Worm (Caenorhabditis elegans) whole organism, L1 larva: ENCODE measurements around the gene F42A10.7.

ENCODE experiments used
- C34B4.2 ChIP-seq: sonication (generic microtip); optimal IDR thresholded peaks from 2 replicates; lab custom pipeline; 2017; ENCODE audit warnings: mild to moderate bottlenecking, missing genetic modification characterization, missing compliant biosample characterization
- aha-1 ChIP-seq: fragments of 150-350 bp; optimal IDR thresholded peaks from 2 replicates; lab custom pipeline; 2014; ENCODE audit warnings: missing biosample characterization, missing genetic modification characterization
- aly-2 ChIP-seq: fragments of 150-350 bp; optimal IDR thresholded peaks from 2 replicates; lab custom pipeline; 2014; ENCODE audit warnings: missing biosample characterization, missing genetic modification characterization
- blmp-1 ChIP-seq: fragments of 150-350 bp; optimal IDR thresholded peaks from 2 replicates; lab custom pipeline; 2014; ENCODE audit warnings: missing biosample characterization, missing genetic modification characterization
- ceh-82 ChIP-seq, 3 experiments: fragments of 150-350 bp in 1 of 3; sonication (generic microtip) in 2 of 3; optimal IDR thresholded peaks; 2 replicates each; lab custom pipeline; 2014 to 2017; ENCODE audit warnings: missing biosample characterization in 3 of 3, missing genetic modification characterization in 3 of 3
- ces-1 ChIP-seq: fragments of 150-350 bp; optimal IDR thresholded peaks from 2 replicates; lab custom pipeline; 2014; ENCODE audit warnings: missing biosample characterization, missing genetic modification reagents, missing genetic modification characterization
- dsc-1 ChIP-seq: sonication (generic microtip); optimal IDR thresholded peaks from 2 replicates; lab custom pipeline; 2016; ENCODE audit warnings: mild to moderate bottlenecking, missing genetic modification characterization, missing compliant biosample characterization
- efl-1 ChIP-seq, 4 experiments: fragments of 150-350 bp; optimal IDR thresholded peaks in 3 of 4; peaks in 1 of 4; 1 replicate in 1 of 4; 2 replicates in 3 of 4; lab custom pipeline; 2014; ENCODE audit warnings: missing biosample characterization in 2 of 4, missing genetic modification characterization in 2 of 4, missing genetic modification reagents in 2 of 4
- efl-3 ChIP-seq: fragments of 200-800 bp; sonication (Bioruptor generic); optimal IDR thresholded peaks from 2 replicates; lab custom pipeline; 2018; ENCODE audit warnings: mild to moderate bottlenecking, missing genetic modification characterization, missing compliant biosample characterization
- egl-27 ChIP-seq, 2 experiments: fragments of 150-350 bp in 1 of 2; sonication (generic microtip); optimal IDR thresholded peaks; 3 replicates each; lab custom pipeline; 2017 to 2018; ENCODE audit warnings: missing biosample characterization in 2 of 2, missing genetic modification characterization in 2 of 2, missing genetic modification reagents in 2 of 2
- elt-2 ChIP-seq: sonication (generic microtip); optimal IDR thresholded peaks from 2 replicates; lab custom pipeline; 2016; ENCODE audit warnings: missing genetic modification characterization, mild to moderate bottlenecking, inconsistent platforms, missing compliant biosample characterization, missing genetic modification reagents
- elt-3 ChIP-seq, 6 experiments: fragments of 150-350 bp in 1 of 6; sonication (generic microtip); optimal IDR thresholded peaks; 2 replicates each; lab custom pipeline; 2017 to 2018; ENCODE audit warnings: missing biosample characterization in 6 of 6, missing genetic modification characterization in 6 of 6, inconsistent platforms in 1 of 6
- ets-5 ChIP-seq: fragments of 200-800 bp; sonication (Bioruptor generic); IDR thresholded peaks from 2 replicates; pipeline ENCODE4 v1.3.6; 2022; ENCODE audit warnings: missing genetic modification characterization, missing compliant biosample characterization
- fkh-10 ChIP-seq: sonication (generic microtip); optimal IDR thresholded peaks from 2 replicates; lab custom pipeline; 2017; ENCODE audit warnings: missing biosample characterization, missing genetic modification reagents, missing genetic modification characterization
- fkh-4 ChIP-seq: sonication (generic microtip); optimal IDR thresholded peaks from 2 replicates; lab custom pipeline; 2016; ENCODE audit warnings: missing compliant biosample characterization, missing genetic modification characterization, borderline replicate concordance
- fkh-8 ChIP-seq: sonication (generic microtip); optimal IDR thresholded peaks from 2 replicates; lab custom pipeline; 2016; ENCODE audit warnings: mild to moderate bottlenecking, missing genetic modification characterization, missing compliant biosample characterization
- fos-1 ChIP-seq: fragments of 150-350 bp; optimal IDR thresholded peaks from 2 replicates; lab custom pipeline; 2014; ENCODE audit warnings: missing biosample characterization, missing genetic modification characterization
- grh-1 ChIP-seq: fragments of 200-800 bp; sonication (Bioruptor generic); IDR thresholded peaks from 2 replicates; pipeline ENCODE4 v1.3.6; 2022; ENCODE audit warnings: missing genetic modification reagents, missing genetic modification characterization, missing compliant biosample characterization
- isw-1 ChIP-seq: fragments of 200-800 bp; sonication (Bioruptor generic); IDR thresholded peaks from 2 replicates; pipeline ENCODE4 v1.3.6; 2022; ENCODE audit warnings: missing genetic modification characterization, missing compliant biosample characterization
- lin-14 ChIP-seq: fragments of 200-800 bp; sonication (Bioruptor generic); optimal IDR thresholded peaks from 2 replicates; lab custom pipeline; 2018; ENCODE audit warnings: mild to moderate bottlenecking, missing genetic modification characterization, moderate library complexity, missing compliant biosample characterization
- lin-15B ChIP-seq: fragments of 150-350 bp; sonication (generic microtip); optimal IDR thresholded peaks from 3 replicates; lab custom pipeline; 2014; ENCODE audit warnings: missing biosample characterization, missing genetic modification characterization
- lin-35 ChIP-seq, 2 experiments: fragments of 150-350 bp; optimal IDR thresholded peaks; 2 replicates each; lab custom pipeline; 2014; ENCODE audit warnings: missing biosample characterization in 2 of 2, missing genetic modification characterization in 2 of 2, missing genetic modification reagents in 2 of 2
- lir-3 ChIP-seq: sonication (generic microtip); optimal IDR thresholded peaks from 2 replicates; lab custom pipeline; 2016; ENCODE audit warnings: mild to moderate bottlenecking, missing genetic modification characterization, moderate library complexity, missing compliant biosample characterization; ENCODE audit not compliant: poor library complexity
- lsy-2 ChIP-seq, 2 experiments: fragments of 150-350 bp; optimal IDR thresholded peaks; 2 replicates each; lab custom pipeline; 2014; ENCODE audit warnings: missing biosample characterization in 2 of 2, missing genetic modification characterization in 2 of 2
- mab-9 ChIP-seq: fragments of 200-800 bp; sonication (Bioruptor generic); IDR thresholded peaks from 2 replicates; pipeline ENCODE4 v1.3.6; 2022; ENCODE audit warnings: missing genetic modification reagents, missing genetic modification characterization, missing compliant biosample characterization
- mdl-1 ChIP-seq, 2 experiments: fragments of 150-350 bp; optimal IDR thresholded peaks; 2 replicates each; lab custom pipeline; 2014 to 2017; ENCODE audit warnings: missing biosample characterization in 2 of 2, missing genetic modification characterization in 2 of 2, inconsistent platforms in 1 of 2
- mep-1 ChIP-seq: fragments of 150-350 bp; optimal IDR thresholded peaks from 2 replicates; lab custom pipeline; 2014; ENCODE audit warnings: missing biosample characterization, missing genetic modification characterization
- nhr-19 ChIP-seq: fragments of 200-800 bp; sonication (Bioruptor generic); conservative IDR thresholded peaks from 2 replicates; pipeline ENCODE4 v1.3.6; 2022; ENCODE audit warnings: missing genetic modification characterization, missing compliant biosample characterization
- nhr-20 ChIP-seq: sonication (generic microtip); optimal IDR thresholded peaks from 2 replicates; lab custom pipeline; 2016; ENCODE audit warnings: mild to moderate bottlenecking, missing genetic modification characterization, missing compliant biosample characterization
- nhr-28 ChIP-seq: fragments of 150-350 bp; optimal IDR thresholded peaks from 2 replicates; lab custom pipeline; 2014; ENCODE audit warnings: missing biosample characterization, missing genetic modification characterization
- nhr-47 ChIP-seq: sonication (generic microtip); optimal IDR thresholded peaks from 2 replicates; lab custom pipeline; 2016; ENCODE audit warnings: mild to moderate bottlenecking, missing genetic modification characterization, moderate library complexity, missing compliant biosample characterization
- nhr-71 ChIP-seq: sonication (generic microtip); optimal IDR thresholded peaks from 2 replicates; lab custom pipeline; 2016; ENCODE audit warnings: mild to moderate bottlenecking, missing genetic modification characterization, moderate library complexity, missing compliant biosample characterization
- nhr-90 ChIP-seq: sonication (generic microtip); optimal IDR thresholded peaks from 2 replicates; lab custom pipeline; 2016; ENCODE audit warnings: mild to moderate bottlenecking, missing genetic modification characterization, missing compliant biosample characterization; ENCODE audit not compliant: poor library complexity
- pax-3 ChIP-seq: fragments of 200-800 bp; sonication (Bioruptor generic); optimal IDR thresholded peaks from 2 replicates; lab custom pipeline; 2018; ENCODE audit warnings: mild to moderate bottlenecking, missing genetic modification characterization, moderate library complexity, missing compliant biosample characterization
- pqm-1 ChIP-seq: sonication (generic microtip); optimal IDR thresholded peaks from 3 replicates; lab custom pipeline; 2017; ENCODE audit warnings: missing biosample characterization, missing genetic modification characterization
- rnt-1 ChIP-seq: sonication (generic microtip); optimal IDR thresholded peaks from 2 replicates; lab custom pipeline; 2016; ENCODE audit warnings: mild to moderate bottlenecking, missing genetic modification characterization, moderate library complexity, missing compliant biosample characterization
- snu-23 ChIP-seq: sonication (generic microtip); optimal IDR thresholded peaks from 2 replicates; lab custom pipeline; 2016; ENCODE audit warnings: missing genetic modification characterization, missing compliant biosample characterization
- swsn-7 ChIP-seq: sonication (generic microtip); optimal IDR thresholded peaks from 2 replicates; lab custom pipeline; 2016; ENCODE audit warnings: missing genetic modification characterization, missing compliant biosample characterization
- unc-86 ChIP-seq: sonication (generic microtip); optimal IDR thresholded peaks from 2 replicates; lab custom pipeline; 2016; ENCODE audit warnings: missing genetic modification characterization, missing compliant biosample characterization
- vab-15 ChIP-seq: sonication (generic microtip); optimal IDR thresholded peaks from 2 replicates; lab custom pipeline; 2017; ENCODE audit warnings: missing genotype, mild to moderate bottlenecking, missing genetic modification characterization, missing compliant biosample characterization
- zip-4 ChIP-seq: fragments of 200-800 bp; sonication (Bioruptor generic); optimal IDR thresholded peaks from 2 replicates; lab custom pipeline; 2018; ENCODE audit warnings: mild to moderate bottlenecking, missing genetic modification characterization, moderate library complexity, missing compliant biosample characterization
- ztf-11 ChIP-seq, 2 experiments: sonication (generic microtip); optimal IDR thresholded peaks; 2 replicates each; lab custom pipeline; 2016 to 2017; ENCODE audit warnings: missing genetic modification characterization in 2 of 2, missing biosample characterization in 1 of 2, missing compliant biosample characterization in 1 of 2
- ztf-4 ChIP-seq: fragments of 150-350 bp; optimal IDR thresholded peaks from 2 replicates; lab custom pipeline; 2014; ENCODE audit warnings: missing biosample characterization, missing genetic modification characterization

Gene F42A10.7

DNA sequence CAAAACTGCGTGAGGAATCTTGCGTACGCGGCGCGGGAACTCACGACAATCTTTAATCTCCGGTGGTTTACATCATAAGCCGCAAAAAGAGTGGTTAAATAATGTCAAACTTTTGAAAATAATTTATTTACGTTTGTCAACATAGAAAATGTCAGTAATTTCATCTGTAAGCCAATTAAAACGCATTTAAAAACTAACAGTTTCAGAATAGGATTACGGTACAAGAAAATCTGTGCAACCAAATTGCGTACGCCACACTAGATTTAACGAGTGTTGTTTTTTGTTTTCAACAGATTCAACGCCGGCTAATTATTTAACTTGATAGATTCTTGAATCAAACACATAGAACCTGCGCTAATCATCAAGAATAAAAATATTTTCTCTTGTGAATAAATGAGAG lies 37.7 kb downstream of the F42A10.7 start:
- TF ChIP-seq pqm-1 (tag; lab: Kevin White, UChicago) = no peak
- no peak for TF ChIP-seq fos-1 (tag; lab: Kevin White, UChicago)
- no peak for TF ChIP-seq lir-3
- no peak for TF ChIP-seq mdl-1 (tag; optimal IDR thresholded peaks at IDR 0.05; lab: Kevin White, UChicago)
- no peak for TF ChIP-seq grh-1 (GFP tag; lab: Robert Waterston, UW)
- no peak for TF ChIP-seq aha-1
- TF ChIP-seq, all 84 proteins: peak for 0

DNA sequence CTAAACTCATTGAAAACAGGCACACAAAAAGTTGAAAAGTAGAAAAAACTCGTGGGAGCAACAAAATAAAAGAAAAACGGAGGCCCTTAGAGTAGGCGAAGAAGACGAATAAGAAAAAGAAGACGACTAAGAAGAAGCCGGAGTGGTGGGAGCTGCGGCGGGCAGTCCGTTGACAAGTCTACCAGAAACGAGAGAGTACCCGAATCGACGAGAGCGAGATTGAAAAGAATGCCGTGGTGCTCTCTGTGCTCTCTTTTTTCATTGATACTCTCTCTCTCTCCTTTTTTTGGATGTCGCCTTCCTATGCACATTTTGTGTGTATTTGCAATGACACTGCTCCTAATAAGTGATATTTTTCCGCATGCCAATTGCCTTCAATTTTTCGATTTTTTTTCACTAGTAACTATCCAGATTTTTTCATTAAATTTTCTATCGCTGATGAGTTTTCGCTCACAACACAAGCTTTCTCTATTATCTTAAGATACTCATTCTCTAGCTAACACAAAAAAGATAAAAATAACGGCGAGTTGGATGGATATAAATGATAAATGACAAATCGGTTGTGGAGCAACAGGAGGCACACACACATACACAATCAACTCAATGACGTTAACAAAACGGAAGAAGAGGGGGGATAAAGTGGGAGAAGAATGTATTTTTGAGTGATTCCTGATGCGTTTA lies 38.4 kb downstream of the F42A10.7 start:
- TF ChIP-seq unc-86 (tag; lab: Kevin White, UChicago) (peak; percentile 4), C34B4.2 (tag; lab: Kevin White, UChicago) (no peak), vab-15 (tag; lab: Kevin White, UChicago) (no peak), fkh-8 (tag; lab: Kevin White, UChicago) (peak; percentile 20), nhr-90 (tag; lab: Kevin White, UChicago) (no peak), aly-2 (tag; lab: Kevin White, UChicago) (no peak), fkh-10 (GFP tag; lab: Kevin White, UChicago) (peak; percentile 11), lin-35 (GFP tag; optimal IDR thresholded peaks at IDR 0.05; lab: Kevin White, UChicago) (peak in 1 of 2 experiments; percentile 34), efl-1 (optimal IDR thresholded peaks at IDR 0.05; lab: Kevin White, UChicago) (peak in 1 of 2 experiments; percentile 7), efl-1 (GFP tag; optimal IDR thresholded peaks at IDR 0.05 in 1 of 2; lab: Kevin White, UChicago) (peak in 1 of 2 experiments; percentile 93), snu-23 (peak; percentile 4), pax-3 (tag; lab: Kevin White, UChicago) (no peak), fos-1 (tag; lab: Kevin White, UChicago) (no peak), rnt-1 (tag; lab: Kevin White, UChicago) (peak; percentile 42), ztf-4 (tag; lab: Kevin White, UChicago) (no peak), lin-14 (GFP tag; lab: Kevin White, UChicago) (peak; percentile 79), swsn-7 (tag; lab: Kevin White, UChicago) (peak; percentile 18), blmp-1 (no peak), egl-27 (tag; optimal IDR thresholded peaks at IDR 0.05; lab: Kevin White, UChicago) (no peak), mep-1 (peak; percentile 13), pqm-1 (tag; lab: Kevin White, UChicago) (no peak), dsc-1 (tag; lab: Kevin White, UChicago) (peak; percentile 35), lsy-2 (tag; optimal IDR thresholded peaks at IDR 0.05; lab: Kevin White, UChicago) (peak; percentile 6 to 36), nhr-71 (peak; percentile 7), nhr-19 (GFP tag; lab: Robert Waterston, UW) (no peak), ceh-82 (tag; optimal IDR thresholded peaks at IDR 0.05; lab: Kevin White, UChicago) (peak in 1 of 3 experiments; percentile 53), nhr-47 (tag; lab: Kevin White, UChicago) (peak; percentile 26)

DNA sequence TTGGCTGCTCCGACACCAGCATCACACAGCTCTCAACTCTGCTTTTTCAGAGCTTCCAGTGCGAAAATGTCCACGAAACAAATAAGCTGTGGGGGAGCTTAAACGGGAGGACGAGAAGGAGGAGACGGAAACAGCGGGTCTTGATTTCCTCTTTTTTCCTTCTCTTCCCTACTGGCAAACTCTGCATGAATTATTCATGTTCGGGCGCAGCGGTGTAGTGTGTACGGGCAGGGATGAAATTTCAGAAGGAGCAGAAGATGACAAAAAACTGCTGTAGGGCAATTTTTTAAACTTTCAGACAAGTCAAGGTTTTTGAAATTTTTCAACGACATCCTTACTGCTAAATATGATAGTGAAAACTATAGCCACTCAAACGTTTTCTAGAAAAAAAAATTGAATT lies 39.2 kb downstream of the F42A10.7 start:
- TF ChIP-seq lin-14 (GFP tag; lab: Kevin White, UChicago) (peak; percentile 27), fkh-8 (tag; lab: Kevin White, UChicago) (peak; percentile 9), mab-9 (peak; percentile 6; the same call in 1 of the 2 replicates), unc-86 (tag; lab: Kevin White, UChicago) (peak; percentile 92), aha-1 (no peak)

DNA sequence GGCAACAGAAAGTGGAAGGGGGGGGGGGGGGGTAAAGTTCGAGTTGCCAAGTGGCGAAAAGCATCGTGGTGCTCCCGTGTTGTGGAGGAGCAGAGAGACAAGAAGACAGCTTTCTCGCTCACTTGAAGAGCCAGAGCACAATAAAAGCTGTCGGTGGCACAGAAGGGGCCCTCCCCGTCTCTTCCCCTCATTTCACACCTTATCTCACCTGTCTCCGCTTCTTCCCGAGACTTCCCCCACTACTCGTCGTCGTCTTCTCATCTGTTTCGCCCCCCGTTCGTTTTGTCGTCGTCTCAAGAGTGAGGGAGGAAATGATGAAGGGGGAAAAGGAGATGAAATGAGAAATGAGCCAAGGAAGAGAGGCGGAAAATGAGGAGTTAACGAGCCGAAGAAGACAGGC lies 40.0 kb downstream of the F42A10.7 start:
- TF ChIP-seq lin-14 (GFP tag; lab: Kevin White, UChicago) (peak; percentile 86), elt-3 (tag; optimal IDR thresholded peaks at IDR 0.05; lab: Kevin White, UChicago) (no peak), ces-1 (GFP tag; lab: Kevin White, UChicago) (no peak), isw-1 (GFP tag; lab: Robert Waterston, UW) (no peak), nhr-28 (tag; lab: Kevin White, UChicago) (no peak), zip-4 (GFP tag; lab: Kevin White, UChicago) (no peak), lin-15B (tag; lab: Kevin White, UChicago) (no peak), fkh-10 (GFP tag; lab: Kevin White, UChicago) (no peak), unc-86 (tag; lab: Kevin White, UChicago) (no peak), dsc-1 (tag; lab: Kevin White, UChicago) (peak; percentile 18), egl-27 (tag; optimal IDR thresholded peaks at IDR 0.05; lab: Kevin White, UChicago) (no peak), nhr-47 (tag; lab: Kevin White, UChicago) (peak; percentile 18), ztf-11 (tag; optimal IDR thresholded peaks at IDR 0.05; lab: Kevin White, UChicago) (no peak), ets-5 (GFP tag; lab: Robert Waterston, UW) (no peak), nhr-71 (peak; percentile 56), pqm-1 (tag; lab: Kevin White, UChicago) (no peak), efl-3 (GFP tag; lab: Kevin White, UChicago) (no peak), fkh-4 (tag; lab: Kevin White, UChicago) (no peak), elt-2 (tag; lab: Kevin White, UChicago) (no peak), nhr-20 (tag; lab: Kevin White, UChicago) (no peak), lsy-2 (tag; optimal IDR thresholded peaks at IDR 0.05; lab: Kevin White, UChicago) (no peak)
